Worm (Caenorhabditis elegans): ENCODE results near the gene C49F5.7.

Gene C49F5.7

DNA sequence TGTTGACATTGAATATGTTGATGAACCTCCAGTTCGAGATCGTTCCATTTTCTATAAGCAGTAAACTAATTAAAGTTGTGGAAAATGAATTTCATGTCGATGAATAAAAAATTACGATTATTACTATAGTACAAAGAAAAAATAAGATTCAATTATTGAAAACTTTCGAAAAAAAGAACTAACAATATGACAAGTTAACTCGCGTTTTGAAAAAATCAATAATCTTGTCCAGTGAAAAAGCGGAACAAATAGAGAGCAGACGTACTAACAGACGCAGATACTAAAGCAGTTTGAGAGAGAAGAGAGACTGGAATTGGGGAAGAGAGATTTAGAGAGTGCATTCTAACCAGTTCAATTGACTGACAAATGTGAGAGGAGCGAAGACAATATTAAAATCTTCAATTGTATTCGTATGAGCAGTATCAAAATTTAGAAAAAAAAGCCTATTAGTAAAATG is 19.9 kb upstream of the C49F5.7 start, which contains the start of gene set-6:
Gene set-6, minus strand, starts transcription at position 51 of the 457 bp plus-strand sequence.
- TF ChIP-seq T22C8.4 (GFP tag; IDR thresholded peaks at IDR 0.05) = peak; percentile 60; the same call in 1 of the 2 replicates
- TF ChIP-seq tab-1 (GFP tag; IDR thresholded peaks at IDR 0.05) = no peak

DNA sequence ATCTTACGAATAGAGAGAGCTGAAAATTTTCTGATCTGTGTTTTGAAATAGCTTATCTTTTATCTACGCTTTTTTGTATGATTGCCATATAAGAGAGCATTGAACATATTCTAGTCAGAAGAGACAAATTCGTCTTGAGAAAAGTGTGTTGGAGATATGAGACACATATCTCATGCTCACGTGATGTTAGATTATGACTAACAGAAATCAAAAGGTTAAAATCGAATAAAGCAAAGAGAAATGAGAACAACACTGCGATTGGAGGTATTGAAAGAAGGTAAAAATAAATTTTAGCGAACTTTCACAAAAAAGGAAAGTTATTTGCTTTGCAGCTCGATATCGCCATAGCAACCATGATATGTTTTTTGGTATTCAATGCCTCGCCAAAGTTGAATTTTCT is 12.5 kb upstream of the C49F5.7 start, which contains the start of gene nhr-167:
Gene nhr-167, minus strand, starts transcription at position 21 of the 400 bp plus-strand sequence.
- no peak for TF ChIP-seq flt-1 (GFP tag; IDR thresholded peaks at IDR 0.05)
- TF ChIP-seq cog-1 (tag; optimal IDR thresholded peaks at IDR 0.05) = no peak
- no peak for TF ChIP-seq ztf-29 (GFP tag; IDR thresholded peaks at IDR 0.05)
- no peak for TF ChIP-seq ztf-23 (GFP tag; IDR thresholded peaks at IDR 0.05)
- TF ChIP-seq T22C8.4 (GFP tag; IDR thresholded peaks at IDR 0.05) = no peak
- no peak for TF ChIP-seq tab-1 (GFP tag; IDR thresholded peaks at IDR 0.05)
- no peak for TF ChIP-seq med-1 (GFP tag; optimal IDR thresholded peaks at IDR 0.05; ENCODE audit: insufficient read depth)
- no peak for TF ChIP-seq ref-1 (GFP tag; conservative IDR thresholded peaks at IDR 0.05)
- TF ChIP-seq klf-2 (GFP tag; conservative IDR thresholded peaks at IDR 0.05) = no peak

DNA sequence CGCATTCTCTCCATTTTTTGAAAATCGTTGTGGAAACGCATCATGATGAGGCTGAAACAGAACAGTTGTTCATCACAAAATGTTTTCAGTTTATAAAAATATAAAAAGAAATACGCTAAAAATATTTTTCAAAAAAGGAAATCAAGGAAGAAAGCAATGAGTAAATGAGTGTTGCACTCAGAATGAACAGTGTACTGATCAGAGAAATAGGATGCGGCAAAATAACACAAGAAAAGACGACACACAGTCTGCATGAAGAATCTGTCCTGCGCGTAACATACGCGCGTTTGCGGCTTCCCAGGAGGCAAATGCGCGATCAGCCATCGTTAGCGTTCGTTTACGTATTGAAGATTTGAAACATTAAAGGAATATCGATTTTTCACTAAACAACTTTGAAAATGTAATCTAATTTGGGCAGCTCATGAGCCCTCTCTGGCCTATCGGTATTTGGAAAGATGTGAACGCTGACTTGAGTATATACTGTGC is 11.0 kb upstream of the C49F5.7 start, which contains the start of gene C49F5.3:
Gene C49F5.3, minus strand, starts transcription at position 51 of the 486 bp plus-strand sequence.
- TF ChIP-seq ref-1 (GFP tag; conservative IDR thresholded peaks at IDR 0.05) (no peak), T22C8.4 (GFP tag; IDR thresholded peaks at IDR 0.05) (no peak), med-1 (GFP tag; optimal IDR thresholded peaks at IDR 0.05; ENCODE audit: insufficient read depth) (no peak), ztf-29 (GFP tag; IDR thresholded peaks at IDR 0.05) (no peak), cog-1 (tag; optimal IDR thresholded peaks at IDR 0.05) (no peak), tab-1 (GFP tag; IDR thresholded peaks at IDR 0.05) (no peak), ztf-23 (GFP tag; IDR thresholded peaks at IDR 0.05) (no peak), flt-1 (GFP tag; IDR thresholded peaks at IDR 0.05) (no peak), klf-2 (GFP tag; conservative IDR thresholded peaks at IDR 0.05) (no peak)

DNA sequence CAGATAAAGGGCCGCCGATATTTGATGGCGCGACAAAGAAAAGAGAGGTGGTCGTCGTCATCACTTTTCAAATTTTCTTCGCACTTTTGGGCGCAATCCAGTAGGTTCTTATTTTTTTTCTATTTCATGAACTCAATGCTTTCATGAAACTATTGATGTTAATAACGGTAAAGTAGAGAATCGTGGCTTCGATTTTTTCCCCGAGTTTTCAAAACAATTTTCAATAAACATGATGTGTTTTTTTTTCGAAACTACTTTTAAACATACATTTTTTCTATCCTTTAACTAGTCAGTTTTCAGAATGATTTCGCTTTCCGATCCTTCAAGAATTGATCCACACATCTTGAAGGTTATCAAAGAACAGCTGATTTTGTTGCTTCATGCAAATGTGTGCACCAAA is 8.7 kb upstream of the C49F5.7 start, which contains the start of gene C49F5.5:
Gene C49F5.5, plus strand, starts transcription at position 301 of the 400 bp plus-strand sequence.
- no peak for TF ChIP-seq flt-1 (GFP tag; IDR thresholded peaks at IDR 0.05)
- TF ChIP-seq cog-1 (tag; optimal IDR thresholded peaks at IDR 0.05) = no peak
- TF ChIP-seq tab-1 (GFP tag; IDR thresholded peaks at IDR 0.05) = no peak
- no peak for TF ChIP-seq ztf-29 (GFP tag; IDR thresholded peaks at IDR 0.05)

DNA sequence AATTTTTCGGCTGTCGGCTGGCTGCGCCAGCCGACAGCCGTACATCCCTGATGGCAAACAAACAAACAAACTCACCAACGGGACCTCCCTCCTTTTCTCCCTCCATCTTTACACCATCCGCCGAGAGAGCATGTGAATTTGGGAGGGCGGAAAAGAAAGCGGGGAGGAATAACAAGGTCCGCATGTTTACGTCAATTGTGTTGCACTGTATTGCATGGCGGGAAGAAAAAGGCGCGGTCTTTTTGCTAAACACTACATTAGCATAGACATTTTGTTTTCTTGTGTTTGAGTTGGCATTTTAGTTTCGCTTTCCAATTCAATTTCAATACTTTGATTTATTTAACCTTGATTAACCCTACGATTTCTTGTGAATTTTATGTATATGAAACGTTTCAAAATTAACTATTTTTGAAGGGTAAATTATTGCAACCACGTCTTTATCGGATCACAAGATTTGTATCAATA is 6.7 kb upstream of the C49F5.7 start, which contains the start of gene C49F5.6:
Gene C49F5.6, plus strand, starts transcription at position 415 of the 465 bp plus-strand sequence.
- TF ChIP-seq cog-1 (tag; optimal IDR thresholded peaks at IDR 0.05) = no peak
- TF ChIP-seq flt-1 (GFP tag; IDR thresholded peaks at IDR 0.05) = no peak
- no peak for TF ChIP-seq T22C8.4 (GFP tag; IDR thresholded peaks at IDR 0.05)
- TF ChIP-seq tab-1 (GFP tag; IDR thresholded peaks at IDR 0.05) = no peak
- TF ChIP-seq klf-2 (GFP tag; conservative IDR thresholded peaks at IDR 0.05) = no peak
- no peak for TF ChIP-seq med-1 (GFP tag; optimal IDR thresholded peaks at IDR 0.05; ENCODE audit: insufficient read depth)
- TF ChIP-seq ref-1 (GFP tag; conservative IDR thresholded peaks at IDR 0.05) = no peak

DNA sequence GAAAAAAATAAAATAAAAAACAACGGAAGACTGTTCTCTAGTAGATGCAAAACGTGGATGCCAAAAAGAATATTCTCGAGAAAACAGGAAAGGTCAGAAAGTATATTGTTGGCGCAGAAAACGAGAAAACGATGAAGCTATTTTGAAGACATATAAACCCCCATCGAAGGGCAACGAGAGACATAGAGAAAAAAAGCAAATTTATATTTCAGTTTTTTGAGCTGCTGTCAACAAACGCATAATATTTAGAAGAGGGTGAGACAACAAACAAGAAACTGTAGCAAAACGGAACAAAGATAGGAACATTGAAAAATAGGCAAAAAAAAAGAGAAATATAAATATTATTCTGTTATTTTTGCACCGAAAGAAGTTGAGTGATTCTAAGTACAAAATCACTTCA is 2.3 kb upstream of the C49F5.7 start:
- TF ChIP-seq ztf-29 (GFP tag; IDR thresholded peaks at IDR 0.05) (no peak), med-1 (GFP tag; optimal IDR thresholded peaks at IDR 0.05; ENCODE audit: insufficient read depth) (no peak), T22C8.4 (GFP tag; IDR thresholded peaks at IDR 0.05) (no peak)

DNA sequence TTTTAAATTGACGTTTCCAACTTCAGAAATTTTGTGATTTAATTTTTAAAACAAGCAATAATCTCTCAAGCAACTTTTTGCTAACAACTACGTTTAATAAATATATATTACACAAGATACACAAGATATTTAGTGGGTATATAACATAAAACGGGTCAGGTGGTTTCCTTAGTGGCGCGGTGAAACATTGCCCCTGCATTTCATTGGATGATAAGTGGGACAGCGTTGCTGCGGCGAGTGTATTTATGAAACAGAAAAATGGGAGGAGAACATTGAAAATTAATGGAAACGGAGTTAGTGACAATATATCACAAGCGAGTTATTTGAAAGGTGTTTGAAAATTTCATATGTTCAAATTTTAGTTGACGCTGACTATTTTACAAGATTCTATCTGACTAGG is 1.8 kb upstream of the C49F5.7 start:
- no peak for TF ChIP-seq ztf-23 (GFP tag; IDR thresholded peaks at IDR 0.05)
- no peak for TF ChIP-seq med-1 (GFP tag; optimal IDR thresholded peaks at IDR 0.05; ENCODE audit: insufficient read depth)
- no peak for TF ChIP-seq klf-2 (GFP tag; conservative IDR thresholded peaks at IDR 0.05)
- TF ChIP-seq cog-1 (tag; optimal IDR thresholded peaks at IDR 0.05) = no peak
- no peak for TF ChIP-seq flt-1 (GFP tag; IDR thresholded peaks at IDR 0.05)
- TF ChIP-seq ztf-29 (GFP tag; IDR thresholded peaks at IDR 0.05) = no peak
- no peak for TF ChIP-seq T22C8.4 (GFP tag; IDR thresholded peaks at IDR 0.05)
- no peak for TF ChIP-seq tab-1 (GFP tag; IDR thresholded peaks at IDR 0.05)
- TF ChIP-seq ref-1 (GFP tag; conservative IDR thresholded peaks at IDR 0.05) = no peak

DNA sequence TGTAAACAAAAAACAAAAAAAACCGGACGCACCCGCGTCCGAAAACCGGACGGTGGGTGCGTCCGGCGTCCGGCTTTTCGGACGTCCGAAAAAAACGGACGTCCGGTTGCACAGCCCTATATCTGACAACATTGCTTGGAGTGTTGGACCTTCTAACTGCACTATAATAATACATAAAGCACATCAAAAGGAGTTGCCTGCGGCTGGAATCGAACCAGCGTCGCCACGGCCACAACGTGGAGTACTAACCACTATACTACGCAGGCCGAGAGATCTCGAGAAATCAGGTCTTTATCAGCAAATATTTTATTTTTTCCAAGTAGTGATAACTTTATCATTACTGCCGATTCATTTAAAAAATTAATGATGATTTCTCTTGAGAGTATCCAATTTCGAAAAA is 1.3 kb upstream of the C49F5.7 start:
- TF ChIP-seq tab-1 (GFP tag; IDR thresholded peaks at IDR 0.05) = no peak
- TF ChIP-seq ztf-29 (GFP tag; IDR thresholded peaks at IDR 0.05) = no peak
- no peak for TF ChIP-seq flt-1 (GFP tag; IDR thresholded peaks at IDR 0.05)
- TF ChIP-seq ref-1 (GFP tag; conservative IDR thresholded peaks at IDR 0.05) = no peak
- no peak for TF ChIP-seq klf-2 (GFP tag; conservative IDR thresholded peaks at IDR 0.05)
- TF ChIP-seq ztf-23 (GFP tag; IDR thresholded peaks at IDR 0.05) = no peak
- no peak for TF ChIP-seq cog-1 (tag; optimal IDR thresholded peaks at IDR 0.05)
- TF ChIP-seq T22C8.4 (GFP tag; IDR thresholded peaks at IDR 0.05) = no peak
- no peak for TF ChIP-seq med-1 (GFP tag; optimal IDR thresholded peaks at IDR 0.05; ENCODE audit: insufficient read depth)

DNA sequence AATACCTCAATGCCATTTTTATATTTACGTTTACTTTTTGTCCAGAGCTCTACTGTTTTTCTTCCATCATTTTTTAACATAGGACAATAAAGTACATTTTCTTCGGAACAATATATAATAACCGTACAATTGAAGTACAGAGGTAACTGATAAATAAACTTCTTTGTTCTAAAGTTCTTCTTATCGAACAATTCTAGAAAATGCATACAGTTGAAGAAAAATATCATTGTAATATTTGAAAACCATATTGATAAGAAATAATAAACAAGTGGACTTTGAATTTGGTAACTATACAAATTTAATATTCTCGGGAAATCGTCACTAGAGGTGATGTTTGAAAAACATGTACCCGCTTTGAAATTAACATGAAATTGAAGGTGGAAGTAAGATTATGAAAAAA is 2.0 kb downstream of the C49F5.7 start:
- no peak for TF ChIP-seq flt-1 (GFP tag; IDR thresholded peaks at IDR 0.05)
- no peak for TF ChIP-seq cog-1 (tag; optimal IDR thresholded peaks at IDR 0.05)
- no peak for TF ChIP-seq ztf-23 (GFP tag; IDR thresholded peaks at IDR 0.05)
- TF ChIP-seq ztf-29 (GFP tag; IDR thresholded peaks at IDR 0.05) = no peak
- TF ChIP-seq T22C8.4 (GFP tag; IDR thresholded peaks at IDR 0.05) = no peak
- TF ChIP-seq tab-1 (GFP tag; IDR thresholded peaks at IDR 0.05) = no peak
- TF ChIP-seq klf-2 (GFP tag; conservative IDR thresholded peaks at IDR 0.05) = no peak
- TF ChIP-seq med-1 (GFP tag; optimal IDR thresholded peaks at IDR 0.05; ENCODE audit: insufficient read depth) = no peak
- no peak for TF ChIP-seq ref-1 (GFP tag; conservative IDR thresholded peaks at IDR 0.05)

DNA sequence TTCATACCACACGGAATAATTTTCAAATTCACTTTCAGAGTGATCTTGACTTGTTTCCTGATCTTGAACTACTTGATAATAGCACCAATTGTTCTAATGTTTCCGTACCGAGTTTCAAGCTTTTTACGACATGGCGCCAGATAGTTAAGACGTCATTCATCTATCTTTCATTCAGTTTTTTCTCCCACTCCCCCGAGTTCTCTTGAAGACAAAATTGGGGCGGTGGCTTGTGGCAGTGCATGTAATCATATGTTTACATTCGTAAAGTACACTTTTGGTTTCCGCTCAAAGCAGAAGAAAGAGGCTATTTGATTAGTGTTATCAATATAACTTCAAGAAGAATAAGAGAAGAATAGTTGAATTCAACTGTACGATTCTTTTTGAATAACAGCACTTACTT is 5.0 kb downstream of the C49F5.7 start:
- TF ChIP-seq tab-1 (GFP tag; IDR thresholded peaks at IDR 0.05) = no peak
- TF ChIP-seq ztf-29 (GFP tag; IDR thresholded peaks at IDR 0.05) = no peak
- TF ChIP-seq ztf-23 (GFP tag; IDR thresholded peaks at IDR 0.05) = no peak
- TF ChIP-seq cog-1 (tag; optimal IDR thresholded peaks at IDR 0.05) = no peak
- no peak for TF ChIP-seq T22C8.4 (GFP tag; IDR thresholded peaks at IDR 0.05)
- no peak for TF ChIP-seq ref-1 (GFP tag; conservative IDR thresholded peaks at IDR 0.05)
- no peak for TF ChIP-seq med-1 (GFP tag; optimal IDR thresholded peaks at IDR 0.05; ENCODE audit: insufficient read depth)
- TF ChIP-seq klf-2 (GFP tag; conservative IDR thresholded peaks at IDR 0.05) = no peak
- TF ChIP-seq flt-1 (GFP tag; IDR thresholded peaks at IDR 0.05) = no peak
